Worm (Caenorhabditis elegans) whole organism, young adult: ENCODE results near the gene col-73.
"Not testable (repeated sequence)": the region's sequence is repeated elsewhere in the genome, so short reads cannot be mapped to it uniquely, and the experiment has no call there.

ENCODE experiments used
- B0019.2 ChIP-seq: fragments of 200-800 bp; sonication (Bioruptor generic); conservative IDR thresholded peaks from 2 replicates; pipeline ENCODE4 v1.3.6; 2022; ENCODE audit warnings: missing genetic modification reagents, missing genetic modification characterization, missing compliant biosample characterization
- B0035.1 ChIP-seq: sonication (generic microtip); optimal IDR thresholded peaks from 2 replicates; lab custom pipeline; 2016; ENCODE audit warnings: missing genetic modification characterization, mild to moderate bottlenecking, missing compliant biosample characterization, missing genotype, missing genetic modification reagents
- F22D6.2 ChIP-seq: sonication (generic microtip); optimal IDR thresholded peaks from 2 replicates; lab custom pipeline; 2016; ENCODE audit warnings: mild to moderate bottlenecking, missing genetic modification characterization, missing compliant biosample characterization
- F52B5.7 ChIP-seq: sonication (generic microtip); optimal IDR thresholded peaks from 2 replicates; lab custom pipeline; 2016; ENCODE audit warnings: mild to moderate bottlenecking, missing genetic modification characterization, missing compliant biosample characterization
- F55B11.4 ChIP-seq: sonication (generic microtip); optimal IDR thresholded peaks from 2 replicates; lab custom pipeline; 2016; ENCODE audit warnings: missing compliant biosample characterization, missing genetic modification characterization, borderline replicate concordance; ENCODE audit not compliant: insufficient read depth
- K11D2.4 ChIP-seq: fragments of 200-800 bp; sonication (Bioruptor generic); IDR thresholded peaks from 2 replicates; pipeline ENCODE4 v1.3.6; 2022; ENCODE audit warnings: missing genetic modification reagents, missing genetic modification characterization, missing compliant biosample characterization
- T07F8.4 ChIP-seq: sonication (generic microtip); optimal IDR thresholded peaks from 2 replicates; lab custom pipeline; 2016; ENCODE audit warnings: mild to moderate bottlenecking, missing genetic modification characterization, moderate library complexity, missing compliant biosample characterization
- Y53G8AR.9 ChIP-seq: fragments of 200-800 bp; sonication (Bioruptor generic); conservative IDR thresholded peaks from 2 replicates; pipeline ENCODE4 v1.3.6; 2022; ENCODE audit warnings: missing genetic modification reagents, missing genetic modification characterization, missing compliant biosample characterization
- aptf-2 ChIP-seq: fragments of 200-800 bp; sonication (Bioruptor generic); conservative IDR thresholded peaks from 2 replicates; pipeline ENCODE4 v1.3.6; 2022; ENCODE audit warnings: missing genetic modification reagents, missing genetic modification characterization, missing compliant biosample characterization
- atf-7 ChIP-seq: sonication (generic microtip); optimal IDR thresholded peaks from 2 replicates; lab custom pipeline; 2017; ENCODE audit warnings: mild to moderate bottlenecking, missing genetic modification characterization, missing compliant biosample characterization
- attf-3 ChIP-seq: fragments of 200-800 bp; sonication (Bioruptor generic); conservative IDR thresholded peaks from 2 replicates; pipeline ENCODE4 v1.3.6; 2022; ENCODE audit warnings: missing genetic modification reagents, missing genetic modification characterization, missing compliant biosample characterization
- bed-2 ChIP-seq: fragments of 200-800 bp; sonication (Bioruptor generic); IDR thresholded peaks from 2 replicates; pipeline ENCODE4 v1.3.6; 2022; ENCODE audit warnings: missing genetic modification reagents, missing genetic modification characterization, missing compliant biosample characterization
- ceh-100 ChIP-seq: fragments of 200-800 bp; sonication (Bioruptor generic); IDR thresholded peaks from 2 replicates; pipeline ENCODE4 v1.3.6; 2022; ENCODE audit warnings: missing genetic modification reagents, missing genetic modification characterization, missing compliant biosample characterization
- die-1 ChIP-seq: sonication (generic microtip); optimal IDR thresholded peaks from 2 replicates; lab custom pipeline; 2016; ENCODE audit warnings: missing genotype, mild to moderate bottlenecking, missing genetic modification characterization, missing compliant biosample characterization
- dpff-1 ChIP-seq: sonication (generic microtip); optimal IDR thresholded peaks from 2 replicates; lab custom pipeline; 2017; ENCODE audit warnings: mild to moderate bottlenecking, missing genetic modification characterization, missing compliant biosample characterization
- dpl-1 ChIP-seq: fragments of 150-350 bp; optimal IDR thresholded peaks from 2 replicates; lab custom pipeline; 2014; ENCODE audit warnings: missing biosample characterization, missing genetic modification reagents, missing genetic modification characterization
- egrh-3 ChIP-seq: fragments of 200-800 bp; sonication (Bioruptor generic); IDR thresholded peaks from 2 replicates; pipeline ENCODE4 v1.3.6; 2022; ENCODE audit warnings: missing genetic modification reagents, missing genetic modification characterization, missing compliant biosample characterization
- ekl-4 ChIP-seq: fragments of 200-800 bp; sonication (Bioruptor generic); IDR thresholded peaks from 2 replicates; pipeline ENCODE4 v1.3.6; 2022; ENCODE audit warnings: missing genetic modification reagents, missing genetic modification characterization, missing compliant biosample characterization
- gei-17 ChIP-seq: fragments of 200-800 bp; sonication (Bioruptor generic); optimal IDR thresholded peaks from 2 replicates; lab custom pipeline; 2018; ENCODE audit warnings: mild to moderate bottlenecking, missing genetic modification characterization, missing compliant biosample characterization
- hlh-12 ChIP-seq: sonication (generic microtip); optimal IDR thresholded peaks from 2 replicates; lab custom pipeline; 2016; ENCODE audit warnings: missing genetic modification characterization, missing compliant biosample characterization
- hmg-20 ChIP-seq: fragments of 200-800 bp; sonication (Bioruptor generic); IDR thresholded peaks from 2 replicates; pipeline ENCODE4 v1.3.6; 2022; ENCODE audit warnings: missing genetic modification reagents, missing genetic modification characterization, missing compliant biosample characterization
- lag-1 ChIP-seq: fragments of 200-800 bp; sonication (Bioruptor generic); IDR thresholded peaks from 2 replicates; pipeline ENCODE4 v1.3.6; 2022; ENCODE audit warnings: missing genetic modification reagents, missing genetic modification characterization, missing compliant biosample characterization
- lin-26 ChIP-seq: fragments of 200-800 bp; sonication (Bioruptor generic); IDR thresholded peaks from 2 replicates; pipeline ENCODE4 v1.3.6; 2022; ENCODE audit warnings: missing genetic modification reagents, missing genetic modification characterization, missing compliant biosample characterization
- lin-40 ChIP-seq: sonication (generic microtip); optimal IDR thresholded peaks from 2 replicates; lab custom pipeline; 2016; ENCODE audit warnings: missing genetic modification characterization, mild to moderate bottlenecking, missing compliant biosample characterization, missing genotype, missing genetic modification reagents
- lin-54 ChIP-seq: fragments of 200-800 bp; sonication (Bioruptor generic); optimal IDR thresholded peaks from 2 replicates; lab custom pipeline; 2018; ENCODE audit warnings: mild to moderate bottlenecking, missing genetic modification characterization, missing compliant biosample characterization
- lir-1 ChIP-seq: fragments of 200-800 bp; sonication (Bioruptor generic); conservative IDR thresholded peaks from 2 replicates; pipeline ENCODE4 v1.3.6; 2022; ENCODE audit warnings: missing genetic modification reagents, missing genetic modification characterization, missing compliant biosample characterization
- nfya-1 ChIP-seq: sonication (generic microtip); optimal IDR thresholded peaks from 2 replicates; lab custom pipeline; 2017; ENCODE audit warnings: antibody characterized with exemption, missing compliant biosample characterization, missing genetic modification characterization, borderline replicate concordance; ENCODE audit not compliant: insufficient read depth
- nhr-179 ChIP-seq: sonication (generic microtip); optimal IDR thresholded peaks from 2 replicates; lab custom pipeline; 2016; ENCODE audit warnings: mild to moderate bottlenecking, missing genetic modification characterization, missing compliant biosample characterization
- nhr-27 ChIP-seq: fragments of 200-800 bp; sonication (Bioruptor generic); optimal IDR thresholded peaks from 2 replicates; lab custom pipeline; 2018; ENCODE audit warnings: mild to moderate bottlenecking, missing genetic modification characterization, moderate library complexity, missing compliant biosample characterization
- nhr-80 ChIP-seq: sonication (generic microtip); optimal IDR thresholded peaks from 2 replicates; lab custom pipeline; 2016; ENCODE audit warnings: missing genetic modification characterization, missing compliant biosample characterization
- pbrm-1 ChIP-seq: fragments of 200-800 bp; sonication (Bioruptor generic); IDR thresholded peaks from 2 replicates; pipeline ENCODE4 v1.3.6; 2022; ENCODE audit warnings: missing genetic modification reagents, missing genetic modification characterization, missing compliant biosample characterization
- rec-8 ChIP-seq, 2 experiments: sonication (generic microtip); optimal IDR thresholded peaks; 2 replicates each; lab custom pipeline; 2016; ENCODE audit warnings: mild to moderate bottlenecking in 2 of 2, missing genetic modification characterization in 2 of 2, missing genetic modification reagents in 2 of 2, missing genotype in 2 of 2, missing biosample characterization in 1 of 2, missing compliant biosample characterization in 1 of 2, moderate library complexity in 1 of 2
- repo-1 ChIP-seq: sonication (generic microtip); optimal IDR thresholded peaks from 2 replicates; lab custom pipeline; 2017; ENCODE audit warnings: mild to moderate bottlenecking, missing genetic modification characterization, missing compliant biosample characterization
- rpc-1 ChIP-seq, 2 experiments: fragments of 150-350 bp in 1 of 2; sonication (generic microtip) in 1 of 2; optimal IDR thresholded peaks; 2 replicates each; lab custom pipeline; 2014 to 2018; ENCODE audit warnings: missing biosample characterization in 1 of 2, missing genetic modification characterization in 1 of 2, missing genetic modification reagents in 1 of 2, missing genotype in 1 of 2
- sdz-38 ChIP-seq: sonication (generic microtip); optimal IDR thresholded peaks from 2 replicates; lab custom pipeline; 2016; ENCODE audit warnings: missing genotype, missing genetic modification characterization, missing compliant biosample characterization
- tlf-1 ChIP-seq: fragments of 200-800 bp; sonication (Bioruptor generic); optimal IDR thresholded peaks from 2 replicates; lab custom pipeline; 2018; ENCODE audit warnings: mild to moderate bottlenecking, missing genetic modification characterization, missing compliant biosample characterization
- unc-130 ChIP-seq: sonication (generic microtip); optimal IDR thresholded peaks from 2 replicates; lab custom pipeline; 2016; ENCODE audit warnings: missing genetic modification reagents, missing genetic modification characterization, missing compliant biosample characterization
- unc-62 ChIP-seq: fragments of 150-350 bp; optimal IDR thresholded peaks from 2 replicates; lab custom pipeline; 2014; ENCODE audit warnings: missing biosample characterization, missing genetic modification reagents, missing genetic modification characterization
- zfh-2 ChIP-seq: fragments of 200-800 bp; sonication (Bioruptor generic); conservative IDR thresholded peaks from 2 replicates; pipeline ENCODE4 v1.3.6; 2022; ENCODE audit warnings: missing genetic modification reagents, missing genetic modification characterization, missing compliant biosample characterization
- ztf-28 ChIP-seq: fragments of 200-800 bp; sonication (Bioruptor generic); IDR thresholded peaks from 2 replicates; pipeline ENCODE4 v1.3.6; 2022; ENCODE audit warnings: missing genetic modification reagents, missing genetic modification characterization, missing compliant biosample characterization
- ztf-6 ChIP-seq: fragments of 200-800 bp; sonication (Bioruptor generic); IDR thresholded peaks from 2 replicates; pipeline ENCODE4 v1.3.6; 2022; ENCODE audit warnings: missing genetic modification reagents, missing genetic modification characterization, missing compliant biosample characterization

col-73 gene

ce11 chrII:4873029-4873428 lies at the start of gene col-73:
TSS of gene col-73 (minus strand) at chrII:4873129.
- TF ChIP-seq pbrm-1 (GFP tag; lab: Robert Waterston, UW) (no peak), ceh-100 (GFP tag; lab: Robert Waterston, UW) (no peak), ztf-28 (GFP tag; lab: Robert Waterston, UW) (no peak), lir-1 (no peak), egrh-3 (GFP tag; lab: Robert Waterston, UW) (no peak), B0019.2 (GFP tag; lab: Robert Waterston, UW) (no peak), sdz-38 (tag; lab: Kevin White, UChicago) (no peak), unc-130 (GFP tag; lab: Kevin White, UChicago) (no peak), dpl-1 (GFP tag; lab: Kevin White, UChicago) (no peak), hmg-20 (GFP tag; lab: Robert Waterston, UW) (no peak), F55B11.4 (tag; lab: Kevin White, UChicago) (no peak), ztf-6 (GFP tag; lab: Robert Waterston, UW) (no peak), T07F8.4 (tag; lab: Kevin White, UChicago) (no peak), aptf-2 (no peak), atf-7 (tag; lab: Kevin White, UChicago) (no peak), lin-54 (GFP tag; lab: Kevin White, UChicago) (no peak), lag-1 (no peak), lin-26 (no peak)
- TF ChIP-seq, all 124 proteins: peak for 0

DNA sequence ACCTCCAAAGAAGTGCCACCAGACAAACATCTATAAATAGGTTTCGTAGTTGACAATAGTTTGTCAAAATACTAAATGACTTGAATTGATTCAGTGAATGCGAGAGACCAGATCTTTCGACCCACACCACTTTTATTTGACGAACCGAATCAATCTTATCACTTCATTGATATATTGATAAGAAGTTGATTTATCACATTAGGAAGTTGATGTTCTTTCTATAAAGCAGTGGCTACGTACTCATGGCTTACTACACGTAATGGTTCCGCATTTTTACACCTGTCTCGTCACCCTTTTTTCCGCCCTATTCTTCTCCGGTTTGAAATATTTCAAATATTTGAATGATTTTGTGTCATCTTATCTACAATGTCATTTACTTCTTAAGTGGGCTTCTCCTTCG lies 47.7 kb upstream of the col-73 start:
- TF ChIP-seq Y53G8AR.9 (GFP tag; lab: Robert Waterston, UW): 0 out of 2 replicates have a peak, but pooled peaks have one; percentile 12
- no peak for TF ChIP-seq nfya-1 (tag; lab: Kevin White, UChicago)
- no peak for TF ChIP-seq hlh-12 (tag; lab: Kevin White, UChicago)
- TF ChIP-seq nhr-80 (tag; lab: Kevin White, UChicago): peak; percentile 12
- no peak for TF ChIP-seq gei-17

- TF ChIP-seq F52B5.7 (tag; lab: Kevin White, UChicago): no peak
- no peak for TF ChIP-seq tlf-1
- no peak for TF ChIP-seq atf-7 (tag; lab: Kevin White, UChicago)
- no peak for TF ChIP-seq rpc-1 (optimal IDR thresholded peaks at IDR 0.05; lab: Kevin White, UChicago)
- TF ChIP-seq rpc-1 (tag; optimal IDR thresholded peaks at IDR 0.05; lab: Kevin White, UChicago): no peak
- TF ChIP-seq, all 124 proteins: peak for 0
Measured at ce11 chrII:4918501-4919021, 45.6 kb upstream of the col-73 start.

ce11 chrII:4916462-4916861 lies 43.5 kb upstream of the col-73 start, which contains the start of gene msp-31:
TSS of gene msp-31 (minus strand) at chrII:4916562.
- not testable (repeated sequence) for TF ChIP-seq die-1, repo-1, F22D6.2 (tag; lab: Kevin White, UChicago)
- TF ChIP-seq, all 124 proteins: peak for 0; not testable (repeated sequence) for 124

DNA sequence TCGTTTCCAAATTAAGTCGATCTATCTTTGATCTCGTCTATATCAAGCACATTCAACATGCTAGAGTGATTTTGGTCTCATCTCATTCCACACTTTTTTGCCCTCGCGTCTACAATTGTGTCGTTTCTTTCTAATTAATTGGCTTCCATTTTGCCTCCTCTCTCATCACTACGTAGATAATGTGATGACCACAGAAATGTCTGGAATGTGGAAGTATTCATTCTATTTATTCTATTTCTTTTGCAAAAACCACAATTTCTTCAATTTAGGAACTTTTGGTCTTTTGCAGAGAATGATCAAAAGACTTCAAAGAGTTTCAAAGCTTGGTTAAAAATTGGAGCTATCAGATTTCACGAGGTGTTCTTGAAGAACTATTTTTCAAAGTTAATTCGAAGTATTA lies 42.6 kb upstream of the col-73 start:
- TF ChIP-seq ztf-28 (GFP tag; lab: Robert Waterston, UW) (no peak), ekl-4 (no peak), atf-7 (tag; lab: Kevin White, UChicago) (no peak), die-1 (tag; lab: Kevin White, UChicago) (no peak), rec-8 (tag; optimal IDR thresholded peaks at IDR 0.05; lab: Kevin White, UChicago) (no peak), nhr-179 (tag; lab: Kevin White, UChicago) (no peak), zfh-2 (GFP tag; lab: Robert Waterston, UW) (no peak), B0035.1 (no peak), nfya-1 (tag; lab: Kevin White, UChicago) (no peak), lin-40 (tag; lab: Kevin White, UChicago) (no peak), attf-3 (GFP tag; lab: Robert Waterston, UW) (no peak), unc-62 (GFP tag; lab: Kevin White, UChicago) (no peak), bed-2 (GFP tag; lab: Robert Waterston, UW) (no peak), K11D2.4 (GFP tag; lab: Robert Waterston, UW) (no peak), dpff-1 (tag; lab: Kevin White, UChicago) (no peak), nhr-27 (tag; lab: Kevin White, UChicago) (no peak), hlh-12 (tag; lab: Kevin White, UChicago) (no peak)
